Worm (Caenorhabditis elegans): Measurements from ENCODE around the gene nca-2.

The nca-2 gene

ce11 chrIII:4960204-4960603 is 5.2 kb upstream of the nca-2 start, which contains the start of gene C27F2.4:
TSS of gene C27F2.4 (minus strand) at chrIII:4960304.
- TF ChIP-seq K11D2.4 (GFP tag; IDR thresholded peaks at IDR 0.05) (no peak), mes-4 (tag; optimal IDR thresholded peaks at IDR 0.05) (no peak), nfya-1 (tag; optimal IDR thresholded peaks at IDR 0.05; ENCODE audit: borderline replicate concordance, insufficient read depth) (no peak), tbx-9 (tag; optimal IDR thresholded peaks at IDR 0.05; ENCODE audit: borderline replicate concordance) (no peak), ets-4 (GFP tag; optimal IDR thresholded peaks at IDR 0.05) (no peak), cebp-1 (GFP tag; IDR thresholded peaks at IDR 0.05) (no peak), cebp-1 (tag; optimal IDR thresholded peaks at IDR 0.05) (no peak), sptf-2 (GFP tag; optimal IDR thresholded peaks at IDR 0.05) (no peak), cebp-2 (GFP tag; IDR thresholded peaks at IDR 0.05) (no peak), Y53G8AR.9 (GFP tag; conservative IDR thresholded peaks at IDR 0.05) (no peak), gei-17 (GFP tag; optimal IDR thresholded peaks at IDR 0.05) (no peak), ceh-91 (GFP tag; IDR thresholded peaks at IDR 0.05) (no peak), fkh-3 (tag; optimal IDR thresholded peaks at IDR 0.05) (no peak), tlf-1 (GFP tag; optimal IDR thresholded peaks at IDR 0.05) (no peak), C06A6.2 (GFP tag; conservative IDR thresholded peaks at IDR 0.05) (no peak)

DNA sequence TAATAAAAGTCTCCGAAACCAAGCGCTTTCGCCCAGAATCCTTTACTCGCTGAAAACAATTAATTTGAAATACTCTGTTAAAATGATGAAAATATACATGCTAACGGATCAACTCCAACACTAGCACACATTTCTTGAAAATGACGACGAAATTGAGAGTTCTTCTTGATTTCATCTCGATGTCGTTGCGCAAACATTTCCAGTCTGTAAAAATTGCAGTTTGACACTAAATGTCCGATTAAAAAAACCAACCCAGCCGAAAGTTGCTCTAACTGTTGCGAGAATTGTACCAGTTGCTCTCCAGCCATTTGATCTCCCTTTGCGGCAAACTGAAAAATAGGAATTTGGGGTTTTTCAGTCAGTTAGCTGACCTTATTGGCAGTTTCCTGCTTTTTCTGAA is 4.1 kb upstream of the nca-2 start:
- TF ChIP-seq atf-7 (tag; optimal IDR thresholded peaks at IDR 0.05) (no peak), C17E4.6 (GFP tag; IDR thresholded peaks at IDR 0.05) (no peak), ceh-79 (tag; optimal IDR thresholded peaks at IDR 0.05) (no peak), K11D2.4 (GFP tag; IDR thresholded peaks at IDR 0.05) (no peak), lin-26 (GFP tag; IDR thresholded peaks at IDR 0.05) (peak; percentile 38; the same call in 1 of the 2 replicates), ama-1 (optimal IDR thresholded peaks at IDR 0.05) (no peak), ama-1 (GFP tag; optimal IDR thresholded peaks at IDR 0.05) (no peak), ztf-18 (tag; optimal IDR thresholded peaks at IDR 0.05) (peak; percentile 9), F57A8.1 (GFP tag; optimal IDR thresholded peaks at IDR 0.05) (no peak), snpc-3.4 (tag; optimal IDR thresholded peaks at IDR 0.05) (no peak), ztf-22 (GFP tag; optimal IDR thresholded peaks at IDR 0.05) (no peak), ztf-6 (GFP tag; IDR thresholded peaks at IDR 0.05) (no peak), hrde-1 (tag; optimal IDR thresholded peaks at IDR 0.05; ENCODE audit: borderline replicate concordance) (no peak), repo-1 (tag; optimal IDR thresholded peaks at IDR 0.05) (no peak), ekl-4 (GFP tag; IDR thresholded peaks at IDR 0.05) (0 out of 2 replicates have a peak, but pooled peaks have one; percentile 18), snpc-1.3 (tag; optimal IDR thresholded peaks at IDR 0.05; ENCODE audit: insufficient read depth) (no peak), ztf-25 (GFP tag; IDR thresholded peaks at IDR 0.05) (no peak), K12H6.12 (tag; optimal IDR thresholded peaks at IDR 0.05) (no peak), madf-6 (GFP tag; IDR thresholded peaks at IDR 0.05) (peak; percentile 34; the same call in 1 of the 2 replicates), Y67H2A.10 (GFP tag; conservative IDR thresholded peaks at IDR 0.05) (no peak), akir-1 (GFP tag; optimal IDR thresholded peaks at IDR 0.05) (no peak), athp-1 (tag; optimal IDR thresholded peaks at IDR 0.05) (no peak)

ce11 chrIII:4962393-4962792 is 3.0 kb upstream of the nca-2 start, which contains the start of gene vps-22:
TSS of gene vps-22 (minus strand) at chrIII:4962493.
- no peak for TF ChIP-seq die-1 (tag; optimal IDR thresholded peaks at IDR 0.05)
- no peak for TF ChIP-seq atf-7 (tag; optimal IDR thresholded peaks at IDR 0.05)
- TF ChIP-seq repo-1 (tag; optimal IDR thresholded peaks at IDR 0.05), result no peak
- no peak for TF ChIP-seq hmg-20 (GFP tag; IDR thresholded peaks at IDR 0.05)
- no peak for TF ChIP-seq bed-1 (GFP tag; IDR thresholded peaks at IDR 0.05)
- TF ChIP-seq ceh-91 (GFP tag; IDR thresholded peaks at IDR 0.05), result no peak
- no peak for TF ChIP-seq D2030.7 (GFP tag; IDR thresholded peaks at IDR 0.05)
- no peak for TF ChIP-seq dpl-1 (GFP tag; optimal IDR thresholded peaks at IDR 0.05)
- no peak for TF ChIP-seq attf-3 (GFP tag; conservative IDR thresholded peaks at IDR 0.05)
- no peak for TF ChIP-seq ztf-18 (tag; optimal IDR thresholded peaks at IDR 0.05)
- no peak for TF ChIP-seq sptf-2 (GFP tag; optimal IDR thresholded peaks at IDR 0.05)
- TF ChIP-seq zim-3 (tag; optimal IDR thresholded peaks at IDR 0.05), result no peak
- TF ChIP-seq ceh-40 (GFP tag; IDR thresholded peaks at IDR 0.05), result no peak
- no peak for TF ChIP-seq tbp1 (GFP tag; optimal IDR thresholded peaks at IDR 0.05)
- no peak for TF ChIP-seq aptf-3 (GFP tag; IDR thresholded peaks at IDR 0.05)
- no peak for TF ChIP-seq hrde-1 (tag; optimal IDR thresholded peaks at IDR 0.05; ENCODE audit: borderline replicate concordance)
